Worm (Caenorhabditis elegans) whole organism, L1 larva: ENCODE measurements around the gene T23B12.11.

Source experiments
- dsc-1 ChIP-seq: sonication (generic microtip); optimal IDR thresholded peaks from 2 replicates; lab custom pipeline; 2016; ENCODE audit warnings: mild to moderate bottlenecking, missing genetic modification characterization, missing compliant biosample characterization
- elt-2 ChIP-seq: sonication (generic microtip); optimal IDR thresholded peaks from 2 replicates; lab custom pipeline; 2016; ENCODE audit warnings: missing genetic modification characterization, mild to moderate bottlenecking, inconsistent platforms, missing compliant biosample characterization, missing genetic modification reagents
- lin-15B ChIP-seq: fragments of 150-350 bp; sonication (generic microtip); optimal IDR thresholded peaks from 3 replicates; lab custom pipeline; 2014; ENCODE audit warnings: missing biosample characterization, missing genetic modification characterization
- lin-39 ChIP-seq: fragments of 150-350 bp; optimal IDR thresholded peaks from 2 replicates; lab custom pipeline; 2014; ENCODE audit warnings: missing biosample characterization, missing genetic modification reagents, missing genetic modification characterization
- nhr-11 ChIP-seq: fragments of 150-350 bp; optimal IDR thresholded peaks from 2 replicates; lab custom pipeline; 2014; ENCODE audit warnings: missing biosample characterization, missing genetic modification characterization
- nhr-12 ChIP-seq: sonication (generic microtip); optimal IDR thresholded peaks from 2 replicates; lab custom pipeline; 2017; ENCODE audit warnings: missing biosample characterization, missing genetic modification characterization
- nhr-47 ChIP-seq: sonication (generic microtip); optimal IDR thresholded peaks from 2 replicates; lab custom pipeline; 2016; ENCODE audit warnings: mild to moderate bottlenecking, missing genetic modification characterization, moderate library complexity, missing compliant biosample characterization
- zip-4 ChIP-seq: fragments of 200-800 bp; sonication (Bioruptor generic); optimal IDR thresholded peaks from 2 replicates; lab custom pipeline; 2018; ENCODE audit warnings: mild to moderate bottlenecking, missing genetic modification characterization, moderate library complexity, missing compliant biosample characterization

- TF ChIP-seq nhr-12 (tag; lab: Kevin White, UChicago) = no peak
- TF ChIP-seq dsc-1 = no peak
- TF ChIP-seq elt-2 (tag; lab: Kevin White, UChicago) = no peak
- TF ChIP-seq lin-15B (tag; lab: Kevin White, UChicago) = no peak
- no peak for TF ChIP-seq nhr-47 (tag; lab: Kevin White, UChicago)
- TF ChIP-seq nhr-11 (tag; lab: Kevin White, UChicago) = no peak
- no peak for TF ChIP-seq zip-4 (GFP tag; lab: Kevin White, UChicago)
- TF ChIP-seq lin-39 (tag; lab: Kevin White, UChicago) = no peak
Observed at ce11 chrV:8406155-8406554, 49.0 kb upstream of the T23B12.11 start.
